Worm (Caenorhabditis elegans): ENCODE measurements around the gene nhr-91.
A peak's percentile ranks its signal among the peaks of the same experiment; 100 is the strongest.

The nhr-91 gene

DNA sequence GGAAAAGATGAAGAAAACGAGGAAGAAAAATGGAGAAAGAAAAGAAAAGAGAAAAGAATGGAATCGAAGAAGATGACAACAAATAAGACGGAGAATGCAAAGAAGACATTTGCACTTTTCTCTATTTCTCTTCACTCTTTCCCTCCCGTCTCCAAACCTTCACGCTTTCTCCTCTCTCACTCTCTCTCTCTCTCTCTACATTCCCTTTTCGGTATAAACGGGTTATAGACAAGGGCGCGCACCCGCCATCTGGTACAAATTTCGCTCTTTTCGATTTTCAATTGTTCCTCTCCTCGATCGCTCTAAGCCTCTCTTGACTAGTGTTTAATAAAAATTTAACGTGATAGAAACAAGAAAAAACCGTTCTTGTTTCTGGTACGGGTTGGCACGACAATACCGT, 32.4 kb upstream of the nhr-91 start (continued):
- TF ChIP-seq lsy-2 (tag; optimal IDR thresholded peaks at IDR 0.05) (peak in 1 of 2 experiments; percentile 79), nhr-111 (GFP tag; optimal IDR thresholded peaks at IDR 0.05) (no peak), dve-1 (tag; optimal IDR thresholded peaks at IDR 0.05; ENCODE audit: insufficient read depth) (peak; percentile 35), T20F7.1 (GFP tag; optimal IDR thresholded peaks at IDR 0.05) (no peak), arid-1 (GFP tag; conservative IDR thresholded peaks at IDR 0.05) (0 out of 2 replicates have a peak, but pooled peaks have one; percentile 46), spr-1 (tag; optimal IDR thresholded peaks at IDR 0.05) (peak; percentile 14), nhr-76 (tag; optimal IDR thresholded peaks at IDR 0.05) (peak; percentile 7), ctbp-1 (GFP tag; IDR thresholded peaks at IDR 0.05) (peak; percentile 68), skn-1 (tag; optimal IDR thresholded peaks at IDR 0.05) (no peak), Y48G9A.11 (GFP tag; IDR thresholded peaks at IDR 0.05) (no peak), nhr-11 (tag; optimal IDR thresholded peaks at IDR 0.05) (peak; percentile 65), nhr-42 (GFP tag; IDR thresholded peaks at IDR 0.05) (no peak), hmg-1.1 (GFP tag; IDR thresholded peaks at IDR 0.05) (peak; percentile 76), nhr-102 (tag; optimal IDR thresholded peaks at IDR 0.05) (peak; percentile 18), mdl-1 (tag; optimal IDR thresholded peaks at IDR 0.05) (peak; percentile 60 to 91), spr-3 (GFP tag; optimal IDR thresholded peaks at IDR 0.05) (no peak), D1046.2 (GFP tag; IDR thresholded peaks at IDR 0.05) (no peak), lin-13 (GFP tag; optimal IDR thresholded peaks at IDR 0.05) (no peak), F49E8.2 (tag; optimal IDR thresholded peaks at IDR 0.05; ENCODE audit: borderline replicate concordance) (no peak), madf-5 (GFP tag; IDR thresholded peaks at IDR 0.05) (no peak)

ce11 chrX:15277714-15278187, 31.4 kb upstream of the nhr-91 start, which contains the start of gene kin-20:
kin-20 (minus strand) TSS chrX:15277764.
- TF ChIP-seq zip-11 (GFP tag; IDR thresholded peaks at IDR 0.05) (no peak), attf-4 (tag; optimal IDR thresholded peaks at IDR 0.05) (no peak), cey-2 (tag; optimal IDR thresholded peaks at IDR 0.05; ENCODE audit: borderline replicate concordance, insufficient read depth) (no peak), nhr-10 (tag; optimal IDR thresholded peaks at IDR 0.05) (no peak), ceh-44 (GFP tag; IDR thresholded peaks at IDR 0.05) (no peak), egl-43 (GFP tag; IDR thresholded peaks at IDR 0.05) (no peak), daf-19 (GFP tag; conservative IDR thresholded peaks at IDR 0.05) (no peak), dpl-1 (GFP tag; optimal IDR thresholded peaks at IDR 0.05) (no peak), lin-15B (tag; optimal IDR thresholded peaks at IDR 0.05) (no peak), spr-1 (tag; optimal IDR thresholded peaks at IDR 0.05) (no peak), ces-1 (GFP tag; optimal IDR thresholded peaks at IDR 0.05) (no peak), hlh-30 (tag; optimal IDR thresholded peaks at IDR 0.05; ENCODE audit: insufficient read depth) (peak; percentile 7), set-16 (GFP tag; IDR thresholded peaks at IDR 0.05) (peak; percentile 86), mxl-3 (GFP tag; optimal IDR thresholded peaks at IDR 0.05) (peak; percentile 42), F37D6.2 (tag; optimal IDR thresholded peaks at IDR 0.05) (no peak), unc-62 (GFP tag; optimal IDR thresholded peaks at IDR 0.05 in 1 of 2) (no peak), unc-62 (tag; optimal IDR thresholded peaks at IDR 0.05) (no peak), hmg-1.1 (GFP tag; IDR thresholded peaks at IDR 0.05) (peak; percentile 13; the same call in 1 of the 2 replicates), pha-4 (GFP tag; IDR thresholded peaks at IDR 0.05) (peak; percentile 20; the same call in 1 of the 2 replicates), pha-4 (tag; optimal IDR thresholded peaks at IDR 0.05) (no peak), nhr-102 (tag; optimal IDR thresholded peaks at IDR 0.05) (no peak), fos-1 (tag; optimal IDR thresholded peaks at IDR 0.05) (no peak), ama-1 (optimal IDR thresholded peaks at IDR 0.05) (no peak), egl-27 (tag; optimal IDR thresholded peaks at IDR 0.05) (no peak), zag-1 (tag; optimal IDR thresholded peaks at IDR 0.05) (no peak), dmd-6 (GFP tag; IDR thresholded peaks at IDR 0.05) (no peak), hlh-11 (tag; optimal IDR thresholded peaks at IDR 0.05) (peak; percentile 45), ceh-82 (tag; optimal IDR thresholded peaks at IDR 0.05) (no peak), ZK337.2 (GFP tag; IDR thresholded peaks at IDR 0.05) (no peak), lin-29 (GFP tag; IDR thresholded peaks at IDR 0.05) (0 out of 2 replicates have a peak, but pooled peaks have one; percentile 9), dmd-8 (GFP tag; IDR thresholded peaks at IDR 0.05) (no peak), vab-7 (GFP tag; IDR thresholded peaks at IDR 0.05) (no peak), snpc-1.2 (GFP tag; IDR thresholded peaks at IDR 0.05) (no peak), nhr-111 (GFP tag; optimal IDR thresholded peaks at IDR 0.05) (no peak), Y5F2A.4 (GFP tag; optimal IDR thresholded peaks at IDR 0.05) (no peak)

Measured in whole organism, L4 larva.